Fruit fly (Drosophila melanogaster): ENCODE measurements around the gene rdgA.

The rdgA gene

DNA sequence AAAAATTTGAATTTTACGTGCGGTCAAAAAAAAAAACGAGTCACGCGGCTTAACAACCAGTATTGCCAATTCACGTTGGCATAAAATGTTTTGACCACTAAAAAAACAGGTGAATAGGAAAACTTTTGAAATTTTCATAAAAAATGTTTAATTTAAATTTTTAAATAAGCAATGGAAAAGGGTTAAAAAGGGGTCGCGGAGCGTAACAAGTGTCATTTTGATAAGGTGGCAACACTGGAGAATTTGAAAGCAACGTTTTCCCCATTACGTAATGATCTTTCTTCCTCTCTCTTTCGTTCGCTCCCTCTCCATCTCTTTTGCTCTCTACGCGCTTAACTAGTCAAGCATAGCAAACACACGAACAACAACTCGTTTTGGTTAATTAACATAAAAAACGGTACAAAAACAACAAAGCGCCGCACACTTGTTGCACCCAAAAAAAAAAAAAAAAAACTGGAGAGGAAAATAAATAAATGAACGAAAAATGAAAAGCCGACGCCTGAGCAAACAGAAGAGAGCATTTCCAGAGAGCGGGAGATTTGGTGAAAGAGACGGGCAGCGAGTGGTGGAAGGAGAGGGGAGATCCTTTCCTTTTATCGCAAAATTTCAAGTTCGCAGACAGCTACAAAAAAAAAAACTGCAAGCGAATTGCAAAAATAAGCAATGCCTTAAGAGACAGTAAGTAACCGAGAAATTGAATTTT is 12.4 kb upstream of the rdgA start (continued):
- TF ChIP-seq Chrac-16 (GFP tag; optimal IDR thresholded peaks at IDR 0.05) (peak; percentile 58), amos (GFP tag; IDR thresholded peaks at IDR 0.05; ENCODE audit: partially characterized antibody) (no peak), psq (GFP tag; optimal IDR thresholded peaks at IDR 0.05) (peak; percentile 34), sob (GFP tag; IDR thresholded peaks at IDR 0.05) (peak; percentile 67), CG2712 (tag; optimal IDR thresholded peaks at IDR 0.05) (peak; percentile 81), tap (tag; optimal IDR thresholded peaks at IDR 0.05) (peak; percentile 66), CG10274 (GFP tag; optimal IDR thresholded peaks at IDR 0.05) (peak; percentile 8), ara (GFP tag; IDR thresholded peaks at IDR 0.05) (peak; percentile 82), dmrt99B (tag; optimal IDR thresholded peaks at IDR 0.05) (peak; percentile 90), H2.0 (GFP tag; IDR thresholded peaks at IDR 0.05) (peak; percentile 63), usp (GFP tag; optimal IDR thresholded peaks at IDR 0.05) (no peak), crol (GFP tag; IDR thresholded peaks at IDR 0.05) (no peak), CG12942 (GFP tag; optimal IDR thresholded peaks at IDR 0.05) (peak; percentile 62), CG6765 (GFP tag; optimal IDR thresholded peaks at IDR 0.05) (no peak), E2f1 (GFP tag; IDR thresholded peaks at IDR 0.05) (peak; percentile 50; the same call in 1 of the 2 replicates), Abd-B (GFP tag; optimal IDR thresholded peaks at IDR 0.05) (peak; percentile 59), ERR (GFP tag; optimal IDR thresholded peaks at IDR 0.05) (no peak), CG5245 (GFP tag; optimal IDR thresholded peaks at IDR 0.05) (peak; percentile 59), D19A (tag; optimal IDR thresholded peaks at IDR 0.05) (peak; percentile 77), chinmo (GFP tag; IDR thresholded peaks at IDR 0.05; ENCODE audit: partially characterized antibody) (0 out of 4 replicates have a peak, but pooled peaks have one; percentile 36), nerfin-1 (tag; optimal IDR thresholded peaks at IDR 0.05) (peak; percentile 80), Ets65A (GFP tag) (peak; percentile 13), ttk (GFP tag; IDR thresholded peaks at IDR 0.05) (peak; percentile 81), slp2 (GFP tag; optimal IDR thresholded peaks at IDR 0.05) (peak; percentile 62), Gsc (GFP tag; IDR thresholded peaks at IDR 0.05) (no peak), CG3847 (GFP tag; IDR thresholded peaks at IDR 0.05) (no peak), Ets97D (GFP tag; optimal IDR thresholded peaks at IDR 0.05) (peak; percentile 30), Rfx (GFP tag; IDR thresholded peaks at IDR 0.05) (peak; percentile 68), bbx (GFP tag; IDR thresholded peaks at IDR 0.05; ENCODE audit: partially characterized antibody) (no peak), chm (GFP tag; IDR thresholded peaks at IDR 0.05) (no peak), dimm (GFP tag; IDR thresholded peaks at IDR 0.05) (peak; percentile 51; the same call in 1 of the 2 replicates), Spps (tag; optimal IDR thresholded peaks at IDR 0.05) (peak; percentile 49), CG4282 (GFP tag; optimal IDR thresholded peaks at IDR 0.05) (peak; percentile 7), oc (tag; optimal IDR thresholded peaks at IDR 0.05) (peak; percentile 90), B-H2 (GFP tag; optimal IDR thresholded peaks at IDR 0.05) (no peak), CG4360 (GFP tag; IDR thresholded peaks at IDR 0.05) (peak; percentile 57; the same call in 1 of the 2 replicates), jigr1 (GFP tag; IDR thresholded peaks at IDR 0.05) (no peak), CG9797 (GFP tag; optimal IDR thresholded peaks at IDR 0.05) (peak; percentile 7), CG12299 (tag; optimal IDR thresholded peaks at IDR 0.05) (peak; percentile 11), Xbp1 (GFP tag; optimal IDR thresholded peaks at IDR 0.05) (peak; percentile 76), zen (tag; optimal IDR thresholded peaks at IDR 0.05) (peak; percentile 63), CG10147 (GFP tag; optimal IDR thresholded peaks at IDR 0.05) (peak; percentile 64), tup (GFP tag; optimal IDR thresholded peaks at IDR 0.05) (no peak), tgo (GFP tag; IDR thresholded peaks at IDR 0.05) (peak; percentile 56), CG11696 (GFP tag; IDR thresholded peaks at IDR 0.05) (peak; percentile 53), aop (GFP tag; IDR thresholded peaks at IDR 0.05) (0 out of 2 replicates have a peak, but pooled peaks have one; percentile 19), CG8281 (tag; optimal IDR thresholded peaks at IDR 0.05) (peak; percentile 55), bsh (GFP tag; optimal IDR thresholded peaks at IDR 0.05) (peak; percentile 24 to 89), Rx (GFP tag; IDR thresholded peaks at IDR 0.05) (peak; percentile 60; the same call in 1 of the 2 replicates), ro (GFP tag; IDR thresholded peaks at IDR 0.05) (0 out of 2 replicates have a peak, but pooled peaks have one; percentile 37)

Data from whole organism, embryonic.